Worm (Caenorhabditis elegans) whole organism, late embryonic: Measurements from ENCODE around the gene T26H5.9.
A peak's percentile ranks its signal among the peaks of the same experiment; 100 is the strongest.

Source experiments
- C08G9.2 ChIP-seq: sonication (generic microtip); optimal IDR thresholded peaks from 2 replicates; lab custom pipeline; 2016; ENCODE audit warnings: mild to moderate bottlenecking, missing genetic modification characterization, moderate library complexity, missing compliant biosample characterization
- F13H6.1 ChIP-seq: sonication (generic microtip); optimal IDR thresholded peaks from 2 replicates; lab custom pipeline; 2016; ENCODE audit warnings: missing genetic modification characterization, missing compliant biosample characterization
- K02D7.2 ChIP-seq: sonication (generic microtip); optimal IDR thresholded peaks from 2 replicates; lab custom pipeline; 2017; ENCODE audit warnings: mild to moderate bottlenecking, missing genetic modification characterization, missing compliant biosample characterization
- K09A11.1 ChIP-seq: sonication (generic microtip); optimal IDR thresholded peaks from 2 replicates; lab custom pipeline; 2017; ENCODE audit warnings: antibody characterized with exemption, mild to moderate bottlenecking, missing genetic modification characterization, missing compliant biosample characterization; ENCODE audit not compliant: insufficient read depth
- Y22D7AL.16 ChIP-seq: sonication (generic microtip); optimal IDR thresholded peaks from 2 replicates; lab custom pipeline; 2016; ENCODE audit warnings: missing genetic modification characterization, missing compliant biosample characterization
- ahr-1 ChIP-seq: sonication (generic microtip); optimal IDR thresholded peaks from 2 replicates; lab custom pipeline; 2016; ENCODE audit warnings: missing genetic modification characterization, missing compliant biosample characterization
- ama-1 ChIP-seq: fragments of 150-350 bp; optimal IDR thresholded peaks from 2 replicates; lab custom pipeline; 2014
- ceh-18 ChIP-seq: sonication (generic microtip); optimal IDR thresholded peaks from 2 replicates; lab custom pipeline; 2016; ENCODE audit warnings: missing genetic modification characterization, missing compliant biosample characterization
- ceh-19 ChIP-seq: fragments of 200-800 bp; sonication (Bioruptor generic); optimal IDR thresholded peaks from 2 replicates; lab custom pipeline; 2018; ENCODE audit warnings: mild to moderate bottlenecking, missing genetic modification characterization, missing compliant biosample characterization
- ceh-2 ChIP-seq: sonication (generic microtip); optimal IDR thresholded peaks from 2 replicates; lab custom pipeline; 2016; ENCODE audit warnings: missing genotype, missing genetic modification characterization, missing compliant biosample characterization
- ceh-22 ChIP-seq: sonication (generic microtip); optimal IDR thresholded peaks from 2 replicates; lab custom pipeline; 2017; ENCODE audit warnings: missing biosample characterization, missing genetic modification characterization
- ceh-24 ChIP-seq: sonication (generic microtip); optimal IDR thresholded peaks from 2 replicates; lab custom pipeline; 2016; ENCODE audit warnings: mild to moderate bottlenecking, missing genetic modification characterization, missing compliant biosample characterization
- ceh-30 ChIP-seq: fragments of 150-350 bp; optimal IDR thresholded peaks from 2 replicates; lab custom pipeline; 2014; ENCODE audit warnings: missing biosample characterization, missing genetic modification characterization
- ceh-45 ChIP-seq: fragments of 200-800 bp; sonication (Bioruptor generic); IDR thresholded peaks from 2 replicates; pipeline ENCODE4 v1.3.6; 2022; ENCODE audit warnings: missing genetic modification reagents, missing genetic modification characterization, missing compliant biosample characterization
- ceh-6 ChIP-seq: fragments of 200-800 bp; sonication (Bioruptor generic); optimal IDR thresholded peaks from 2 replicates; lab custom pipeline; 2018; ENCODE audit warnings: mild to moderate bottlenecking, missing genetic modification characterization, missing compliant biosample characterization
- ceh-9 ChIP-seq: sonication (generic microtip); optimal IDR thresholded peaks from 2 replicates; lab custom pipeline; 2016; ENCODE audit warnings: mild to moderate bottlenecking, missing genetic modification characterization, inconsistent platforms, missing compliant biosample characterization
- che-1 ChIP-seq: sonication (generic microtip); optimal IDR thresholded peaks from 2 replicates; lab custom pipeline; 2016; ENCODE audit warnings: mild to moderate bottlenecking, missing genetic modification characterization, missing compliant biosample characterization
- elt-2 ChIP-seq: sonication (generic microtip); optimal IDR thresholded peaks from 2 replicates; lab custom pipeline; 2016; ENCODE audit warnings: missing genetic modification reagents, missing genetic modification characterization, missing compliant biosample characterization
- elt-4 ChIP-seq: sonication (generic microtip); optimal IDR thresholded peaks from 2 replicates; lab custom pipeline; 2016; ENCODE audit warnings: missing genetic modification characterization, missing compliant biosample characterization
- ets-4 ChIP-seq: sonication (generic microtip); optimal IDR thresholded peaks from 2 replicates; lab custom pipeline; 2016; ENCODE audit warnings: missing genetic modification characterization, missing compliant biosample characterization
- eyg-1 ChIP-seq: sonication (generic microtip); optimal IDR thresholded peaks from 2 replicates; lab custom pipeline; 2016; ENCODE audit warnings: missing genotype, missing genetic modification characterization, missing compliant biosample characterization
- fkh-10 ChIP-seq: fragments of 150-350 bp; optimal IDR thresholded peaks from 2 replicates; lab custom pipeline; 2014; ENCODE audit warnings: missing biosample characterization, missing genetic modification reagents, missing genetic modification characterization
- fkh-6 ChIP-seq: sonication (generic microtip); optimal IDR thresholded peaks from 2 replicates; lab custom pipeline; 2016; ENCODE audit warnings: missing genetic modification characterization, missing compliant biosample characterization
- gmeb-2 ChIP-seq: sonication (generic microtip); optimal IDR thresholded peaks from 2 replicates; lab custom pipeline; 2016; ENCODE audit warnings: missing genetic modification characterization, inconsistent platforms, missing compliant biosample characterization
- hlh-13 ChIP-seq: fragments of 200-800 bp; sonication (Bioruptor generic); optimal IDR thresholded peaks from 2 replicates; lab custom pipeline; 2018; ENCODE audit warnings: mild to moderate bottlenecking, missing genetic modification characterization, missing compliant biosample characterization
- hlh-15 ChIP-seq: sonication (generic microtip); optimal IDR thresholded peaks from 2 replicates; lab custom pipeline; 2016; ENCODE audit warnings: missing genetic modification characterization, missing compliant biosample characterization
- hlh-30 ChIP-seq: sonication (generic microtip); optimal IDR thresholded peaks from 2 replicates; lab custom pipeline; 2017; ENCODE audit warnings: antibody characterized with exemption, missing genetic modification characterization, missing compliant biosample characterization; ENCODE audit not compliant: insufficient read depth
- hlh-6 ChIP-seq: sonication (generic microtip); optimal IDR thresholded peaks from 2 replicates; lab custom pipeline; 2016; ENCODE audit warnings: missing genotype, missing genetic modification characterization, missing compliant biosample characterization
- hlh-8 ChIP-seq: sonication (generic microtip); optimal IDR thresholded peaks from 2 replicates; lab custom pipeline; 2016; ENCODE audit warnings: missing genotype, missing genetic modification characterization, missing compliant biosample characterization
- lin-11 ChIP-seq: fragments of 200-800 bp; sonication (Bioruptor generic); optimal IDR thresholded peaks from 2 replicates; lab custom pipeline; 2018; ENCODE audit warnings: mild to moderate bottlenecking, missing genetic modification characterization, missing compliant biosample characterization
- madf-2 ChIP-seq: sonication (generic microtip); optimal IDR thresholded peaks from 2 replicates; lab custom pipeline; 2017; ENCODE audit warnings: missing genetic modification characterization, missing compliant biosample characterization
- mec-3 ChIP-seq: sonication (generic microtip); optimal IDR thresholded peaks from 2 replicates; lab custom pipeline; 2016; ENCODE audit warnings: borderline replicate concordance, missing genetic modification characterization, missing compliant biosample characterization
- nhr-11 ChIP-seq: fragments of 150-350 bp; optimal IDR thresholded peaks from 2 replicates; lab custom pipeline; 2014; ENCODE audit warnings: missing biosample characterization, missing genetic modification characterization
- nhr-232 ChIP-seq: sonication (generic microtip); optimal IDR thresholded peaks from 2 replicates; lab custom pipeline; 2016; ENCODE audit warnings: missing genetic modification characterization, missing compliant biosample characterization
- npax-4 ChIP-seq: sonication (generic microtip); optimal IDR thresholded peaks from 2 replicates; lab custom pipeline; 2016; ENCODE audit warnings: missing genetic modification characterization, missing compliant biosample characterization
- odd-2 ChIP-seq: sonication (generic microtip); optimal IDR thresholded peaks from 2 replicates; lab custom pipeline; 2017; ENCODE audit warnings: antibody characterized with exemption, mild to moderate bottlenecking, missing genetic modification characterization, missing compliant biosample characterization
- pag-3 ChIP-seq: sonication (generic microtip); optimal IDR thresholded peaks from 2 replicates; lab custom pipeline; 2016; ENCODE audit warnings: missing compliant biosample characterization, missing genetic modification characterization, borderline replicate concordance
- pat-9 ChIP-seq: fragments of 200-800 bp; sonication (Bioruptor generic); optimal IDR thresholded peaks from 2 replicates; lab custom pipeline; 2018; ENCODE audit warnings: mild to moderate bottlenecking, missing genetic modification characterization, moderate library complexity, missing compliant biosample characterization
- pax-1 ChIP-seq: fragments of 150-350 bp; optimal IDR thresholded peaks from 2 replicates; lab custom pipeline; 2014; ENCODE audit warnings: missing biosample characterization, missing genetic modification characterization
- pha-4 ChIP-seq: fragments of 150-350 bp; optimal IDR thresholded peaks from 2 replicates; lab custom pipeline; 2018; ENCODE audit warnings: missing biosample characterization, missing genetic modification reagents, missing genetic modification characterization
- pros-1 ChIP-seq: fragments of 150-350 bp; optimal IDR thresholded peaks from 2 replicates; lab custom pipeline; 2014; ENCODE audit warnings: missing biosample characterization, missing genetic modification reagents, missing genetic modification characterization
- ref-2 ChIP-seq: sonication (generic microtip); optimal IDR thresholded peaks from 2 replicates; lab custom pipeline; 2016; ENCODE audit warnings: missing genetic modification characterization, missing compliant biosample characterization
- sdc-2 ChIP-seq: sonication (generic microtip); optimal IDR thresholded peaks from 2 replicates; lab custom pipeline; 2016; ENCODE audit warnings: missing genotype, missing genetic modification characterization, missing compliant biosample characterization
- sox-2 ChIP-seq: fragments of 200-800 bp; sonication (Bioruptor generic); IDR thresholded peaks from 2 replicates; pipeline ENCODE4 v1.3.6; 2022; ENCODE audit warnings: missing genetic modification reagents, missing genetic modification characterization, missing compliant biosample characterization
- sox-4 ChIP-seq: sonication (generic microtip); optimal IDR thresholded peaks from 2 replicates; lab custom pipeline; 2017; ENCODE audit warnings: mild to moderate bottlenecking, missing genetic modification characterization, inconsistent platforms, missing compliant biosample characterization
- tbx-2 ChIP-seq: sonication (generic microtip); optimal IDR thresholded peaks from 2 replicates; lab custom pipeline; 2016; ENCODE audit warnings: missing genetic modification characterization, missing compliant biosample characterization
- tbx-7 ChIP-seq: sonication (generic microtip); optimal IDR thresholded peaks from 2 replicates; lab custom pipeline; 2016; ENCODE audit warnings: missing genotype, missing genetic modification characterization, missing compliant biosample characterization
- ttx-3 ChIP-seq: sonication (generic microtip); optimal IDR thresholded peaks from 2 replicates; lab custom pipeline; 2016; ENCODE audit warnings: missing genetic modification reagents, missing genetic modification characterization, missing compliant biosample characterization
- unc-42 ChIP-seq: sonication (generic microtip); optimal IDR thresholded peaks from 2 replicates; lab custom pipeline; 2016; ENCODE audit warnings: missing genotype, missing genetic modification characterization, missing compliant biosample characterization
- unc-86 ChIP-seq: sonication (generic microtip); optimal IDR thresholded peaks from 2 replicates; lab custom pipeline; 2016; ENCODE audit warnings: missing genetic modification characterization, missing compliant biosample characterization
- zip-5 ChIP-seq: sonication (generic microtip); optimal IDR thresholded peaks from 2 replicates; lab custom pipeline; 2016; ENCODE audit warnings: missing genetic modification characterization, missing compliant biosample characterization
- ztf-16 ChIP-seq: sonication (generic microtip); optimal IDR thresholded peaks from 2 replicates; lab custom pipeline; 2017; ENCODE audit warnings: missing genetic modification characterization, missing compliant biosample characterization

T26H5.9 gene

DNA sequence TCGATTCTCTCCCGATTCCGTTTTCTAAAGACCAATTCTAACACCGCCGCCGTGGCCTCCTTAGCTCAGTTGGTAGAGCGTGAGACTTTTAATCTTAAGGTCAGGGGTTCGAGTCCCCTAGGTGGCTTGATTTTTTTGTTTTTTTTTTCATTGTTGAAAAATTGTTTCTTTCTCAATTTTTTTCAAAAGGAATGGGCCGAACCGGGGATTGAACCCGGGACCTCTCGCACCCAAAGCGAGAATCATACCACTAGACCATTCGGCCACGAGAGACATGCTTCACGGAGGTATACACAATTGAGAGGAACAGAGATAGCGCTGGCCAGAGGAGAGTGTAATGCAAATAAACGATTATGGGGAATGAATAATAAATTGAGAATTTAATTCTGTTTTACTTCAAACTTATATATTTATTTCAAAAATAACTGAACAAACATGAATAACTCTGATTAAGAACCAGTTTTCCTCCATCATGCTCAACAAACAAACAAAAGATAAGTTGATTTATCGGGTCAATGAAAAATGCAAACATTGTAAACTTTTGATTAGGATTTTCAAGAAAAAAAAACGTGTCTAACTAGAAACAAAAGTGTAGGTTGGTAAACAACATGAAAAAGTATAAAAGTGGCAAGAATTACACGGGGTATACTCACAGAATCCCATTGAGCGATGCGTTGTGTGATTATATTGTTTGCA, 20.5 kb downstream of the T26H5.9 start, which contains the start of gene pqn-71:
Gene pqn-71, plus strand, starts transcription at position 646 of the 696 bp plus-strand sequence.
- peak; percentile 79 for TF ChIP-seq nhr-232 (tag; lab: Kevin White, UChicago)
- TF ChIP-seq hlh-13 (GFP tag; lab: Kevin White, UChicago), result peak; percentile 67
- no peak for TF ChIP-seq ceh-22 (tag; lab: Kevin White, UChicago)
- TF ChIP-seq tbx-2 (tag; lab: Kevin White, UChicago), result peak; percentile 82
- TF ChIP-seq hlh-30 (tag; lab: Kevin White, UChicago), result peak; percentile 47
- peak; percentile 29 for TF ChIP-seq pros-1 (tag; lab: Kevin White, UChicago)
- no peak for TF ChIP-seq mec-3 (tag; lab: Kevin White, UChicago)
- peak; percentile 87 for TF ChIP-seq pat-9 (tag; lab: Kevin White, UChicago)
- peak; percentile 71 for TF ChIP-seq npax-4 (tag; lab: Kevin White, UChicago)
- peak; percentile 40 for TF ChIP-seq ahr-1 (tag; lab: Kevin White, UChicago)
- TF ChIP-seq tbx-7 (tag; lab: Kevin White, UChicago), result peak; percentile 61
- TF ChIP-seq hlh-8 (tag; lab: Kevin White, UChicago), result peak; percentile 39
- peak; percentile 84 for TF ChIP-seq ttx-3 (tag; lab: Kevin White, UChicago)
- peak; percentile 79 for TF ChIP-seq ceh-6
- TF ChIP-seq eyg-1 (tag; lab: Kevin White, UChicago), result peak; percentile 47
- peak; percentile 90 for TF ChIP-seq madf-2 (tag; lab: Kevin White, UChicago)
- TF ChIP-seq sdc-2, result peak; percentile 80
- peak; percentile 83 for TF ChIP-seq unc-86 (tag; lab: Kevin White, UChicago)
- TF ChIP-seq ets-4 (tag; lab: Kevin White, UChicago), result peak; percentile 34
- TF ChIP-seq elt-2, result peak; percentile 91
- peak; percentile 76 for TF ChIP-seq F13H6.1 (tag; lab: Kevin White, UChicago)
- peak; percentile 77 for TF ChIP-seq sox-4 (tag; lab: Kevin White, UChicago)
- TF ChIP-seq pha-4 (tag; lab: Kevin White, UChicago), result no peak
- TF ChIP-seq hlh-15 (tag; lab: Kevin White, UChicago), result peak; percentile 69
- TF ChIP-seq zip-5 (tag; lab: Kevin White, UChicago), result peak; percentile 50
- peak; percentile 73 for TF ChIP-seq K09A11.1 (tag; lab: Kevin White, UChicago)
- peak; percentile 30 for TF ChIP-seq pag-3 (tag; lab: Kevin White, UChicago)
- TF ChIP-seq ceh-19 (GFP tag; lab: Kevin White, UChicago), result peak; percentile 84
- TF ChIP-seq ceh-2 (tag; lab: Kevin White, UChicago), result peak; percentile 64
- TF ChIP-seq ceh-30 (tag; lab: Kevin White, UChicago), result peak; percentile 60
- TF ChIP-seq ama-1 (lab: Kevin White, UChicago), result no peak
- TF ChIP-seq Y22D7AL.16 (tag; lab: Kevin White, UChicago), result peak; percentile 86
- peak; percentile 72 for TF ChIP-seq sox-2 (GFP tag; lab: Robert Waterston, UW)
- peak; percentile 86 for TF ChIP-seq hlh-6 (tag; lab: Kevin White, UChicago)
- peak; percentile 79 for TF ChIP-seq ref-2 (tag; lab: Kevin White, UChicago)
- peak; percentile 79 for TF ChIP-seq C08G9.2 (tag; lab: Kevin White, UChicago)
- peak; percentile 83 for TF ChIP-seq fkh-6 (tag; lab: Kevin White, UChicago)
- no peak for TF ChIP-seq fkh-10 (GFP tag; lab: Kevin White, UChicago)
- TF ChIP-seq unc-42 (tag; lab: Kevin White, UChicago), result peak; percentile 2
- no peak for TF ChIP-seq elt-4 (tag; lab: Kevin White, UChicago)
- TF ChIP-seq ceh-45 (GFP tag; lab: Robert Waterston, UW), result peak; percentile 73
- TF ChIP-seq ceh-24, result peak; percentile 66
- TF ChIP-seq ztf-16 (tag; lab: Kevin White, UChicago), result peak; percentile 71
- peak; percentile 74 for TF ChIP-seq lin-11 (tag; lab: Kevin White, UChicago)
- peak; percentile 80 for TF ChIP-seq che-1 (tag; lab: Kevin White, UChicago)
- TF ChIP-seq ceh-18 (tag; lab: Kevin White, UChicago), result peak; percentile 72
- TF ChIP-seq gmeb-2, result peak; percentile 86
- TF ChIP-seq nhr-11, result no peak
- no peak for TF ChIP-seq pax-1
- peak; percentile 78 for TF ChIP-seq K02D7.2 (tag; lab: Kevin White, UChicago)
- TF ChIP-seq ceh-9, result peak; percentile 18
- TF ChIP-seq odd-2 (tag; lab: Kevin White, UChicago), result no peak
